Worm (Caenorhabditis elegans) whole organism, mixed stage, embryonic: ENCODE results near the gene C47D12.2.
A peak's percentile ranks its signal among the peaks of the same experiment; 100 is the strongest.

ENCODE experiments used
- M03D4.4 ChIP-seq: sonication (generic microtip); optimal IDR thresholded peaks from 2 replicates; lab custom pipeline; 2017; ENCODE audit warnings: mild to moderate bottlenecking, missing genetic modification characterization, missing compliant biosample characterization
- bed-3 ChIP-seq: fragments of 200-800 bp; sonication (Bioruptor generic); optimal IDR thresholded peaks from 3 replicates; lab custom pipeline; 2018; ENCODE audit warnings: mild to moderate bottlenecking, missing genetic modification characterization, moderate library complexity, missing compliant biosample characterization
- blmp-1 ChIP-seq: fragments of 150-350 bp; optimal IDR thresholded peaks from 2 replicates; lab custom pipeline; 2014; ENCODE audit warnings: missing biosample characterization, missing genetic modification characterization
- ceh-39 ChIP-seq: fragments of 150-350 bp; optimal IDR thresholded peaks from 2 replicates; lab custom pipeline; 2014; ENCODE audit warnings: missing biosample characterization, missing genetic modification characterization
- ceh-43 ChIP-seq: fragments of 200-800 bp; sonication (Bioruptor generic); optimal IDR thresholded peaks from 2 replicates; lab custom pipeline; 2018; ENCODE audit warnings: mild to moderate bottlenecking, missing genetic modification characterization, moderate library complexity, missing compliant biosample characterization
- ceh-83 ChIP-seq: fragments of 200-800 bp; sonication (Bioruptor generic); optimal IDR thresholded peaks from 2 replicates; lab custom pipeline; 2018; ENCODE audit warnings: mild to moderate bottlenecking, missing genetic modification characterization, missing compliant biosample characterization
- ces-1 ChIP-seq: fragments of 150-350 bp; optimal IDR thresholded peaks from 2 replicates; lab custom pipeline; 2014; ENCODE audit warnings: missing biosample characterization, missing genetic modification reagents, missing genetic modification characterization
- cnd-1 ChIP-seq: fragments of 200-800 bp; sonication (Bioruptor generic); optimal IDR thresholded peaks from 2 replicates; lab custom pipeline; 2018; ENCODE audit warnings: mild to moderate bottlenecking, missing genetic modification characterization, missing compliant biosample characterization
- drap-1 ChIP-seq: fragments of 200-800 bp; sonication (Bioruptor generic); optimal IDR thresholded peaks from 3 replicates; lab custom pipeline; 2018; ENCODE audit warnings: mild to moderate bottlenecking, missing genetic modification characterization, missing compliant biosample characterization
- elt-1 ChIP-seq: sonication (generic microtip); optimal IDR thresholded peaks from 2 replicates; lab custom pipeline; 2017; ENCODE audit warnings: missing genetic modification characterization, mild to moderate bottlenecking, missing compliant biosample characterization, antibody characterized with exemption, moderate library complexity, borderline replicate concordance; ENCODE audit not compliant: insufficient read depth
- elt-3 ChIP-seq: fragments of 150-350 bp; optimal IDR thresholded peaks from 2 replicates; lab custom pipeline; 2014; ENCODE audit warnings: missing biosample characterization, missing genetic modification characterization
- flh-1 ChIP-seq: fragments of 200-800 bp; sonication (Bioruptor generic); optimal IDR thresholded peaks from 2 replicates; lab custom pipeline; 2018; ENCODE audit warnings: mild to moderate bottlenecking, missing genetic modification characterization, moderate library complexity, missing compliant biosample characterization
- ham-2 ChIP-seq: fragments of 200-800 bp; sonication (Bioruptor generic); optimal IDR thresholded peaks from 2 replicates; lab custom pipeline; 2018; ENCODE audit warnings: mild to moderate bottlenecking, missing genetic modification characterization, missing compliant biosample characterization
- hlh-1 ChIP-seq: fragments of 150-350 bp; optimal IDR thresholded peaks from 2 replicates; lab custom pipeline; 2014; ENCODE audit warnings: missing biosample characterization, missing genetic modification reagents, missing genetic modification characterization
- lin-13 ChIP-seq: fragments of 150-350 bp; optimal IDR thresholded peaks from 2 replicates; lab custom pipeline; 2014; ENCODE audit warnings: missing biosample characterization, missing genetic modification characterization
- lin-32 ChIP-seq: fragments of 200-800 bp; sonication (Bioruptor generic); optimal IDR thresholded peaks from 2 replicates; lab custom pipeline; 2018; ENCODE audit warnings: mild to moderate bottlenecking, missing genetic modification characterization, missing compliant biosample characterization
- lsy-2 ChIP-seq: fragments of 150-350 bp; optimal IDR thresholded peaks from 2 replicates; lab custom pipeline; 2014; ENCODE audit warnings: missing biosample characterization, missing genetic modification characterization
- mab-5 ChIP-seq: fragments of 150-350 bp; optimal IDR thresholded peaks from 2 replicates; lab custom pipeline; 2014; ENCODE audit warnings: missing biosample characterization, missing genetic modification characterization
- mep-1 ChIP-seq: fragments of 150-350 bp; optimal IDR thresholded peaks from 2 replicates; lab custom pipeline; 2017; ENCODE audit warnings: missing biosample characterization, missing genetic modification reagents, missing genetic modification characterization, inconsistent platforms
- mls-2 ChIP-seq: sonication (generic microtip); optimal IDR thresholded peaks from 2 replicates; lab custom pipeline; 2016; ENCODE audit warnings: mild to moderate bottlenecking, missing genetic modification characterization, moderate library complexity, missing compliant biosample characterization
- nhr-12 ChIP-seq: fragments of 150-350 bp; optimal IDR thresholded peaks from 2 replicates; lab custom pipeline; 2014; ENCODE audit warnings: missing biosample characterization, missing genetic modification characterization
- nhr-2 ChIP-seq: fragments of 150-350 bp; optimal IDR thresholded peaks from 2 replicates; lab custom pipeline; 2014; ENCODE audit warnings: missing biosample characterization, missing genetic modification characterization
- nhr-237 ChIP-seq: fragments of 150-350 bp; optimal IDR thresholded peaks from 2 replicates; lab custom pipeline; 2014; ENCODE audit warnings: missing biosample characterization, missing genetic modification characterization
- nhr-28 ChIP-seq: fragments of 150-350 bp; optimal IDR thresholded peaks from 2 replicates; lab custom pipeline; 2014; ENCODE audit warnings: missing biosample characterization, missing genetic modification characterization
- nhr-76 ChIP-seq: sonication (generic microtip); optimal IDR thresholded peaks from 2 replicates; lab custom pipeline; 2017; ENCODE audit warnings: missing biosample characterization, missing genetic modification characterization
- pha-4 ChIP-seq: fragments of 150-350 bp; optimal IDR thresholded peaks from 2 replicates; lab custom pipeline; 2018; ENCODE audit warnings: missing biosample characterization, missing genetic modification reagents, missing genetic modification characterization
- sem-2 ChIP-seq: fragments of 200-800 bp; sonication (Bioruptor generic); optimal IDR thresholded peaks from 2 replicates; lab custom pipeline; 2018; ENCODE audit warnings: mild to moderate bottlenecking, missing genetic modification characterization, missing compliant biosample characterization
- snpc-4 ChIP-seq: fragments of 150-350 bp; optimal IDR thresholded peaks from 2 replicates; lab custom pipeline; 2014; ENCODE audit warnings: missing biosample characterization, missing genetic modification characterization
- sptf-1 ChIP-seq: sonication (generic microtip); optimal IDR thresholded peaks from 2 replicates; lab custom pipeline; 2017; ENCODE audit warnings: mild to moderate bottlenecking, missing genetic modification characterization, moderate library complexity, missing compliant biosample characterization
- tbx-8 ChIP-seq: fragments of 200-800 bp; sonication (Bioruptor generic); optimal IDR thresholded peaks from 2 replicates; lab custom pipeline; 2018; ENCODE audit warnings: mild to moderate bottlenecking, missing genetic modification characterization, moderate library complexity, missing compliant biosample characterization
- unc-120 ChIP-seq: sonication (generic microtip); optimal IDR thresholded peaks from 2 replicates; lab custom pipeline; 2017; ENCODE audit warnings: missing genetic modification characterization, missing compliant biosample characterization; ENCODE audit not compliant: poor library complexity, severe bottlenecking
- unc-39 ChIP-seq: fragments of 150-350 bp; optimal IDR thresholded peaks from 2 replicates; lab custom pipeline; 2014; ENCODE audit warnings: missing biosample characterization, missing genetic modification characterization
- unc-62 ChIP-seq: fragments of 150-350 bp; optimal IDR thresholded peaks from 2 replicates; lab custom pipeline; 2014; ENCODE audit warnings: missing biosample characterization, missing genetic modification reagents, missing genetic modification characterization
- zip-8 ChIP-seq: fragments of 150-350 bp; optimal IDR thresholded peaks from 2 replicates; lab custom pipeline; 2014; ENCODE audit warnings: missing biosample characterization, missing genetic modification characterization
- ztf-11 ChIP-seq: fragments of 150-350 bp; optimal IDR thresholded peaks from 2 replicates; lab custom pipeline; 2014; ENCODE audit warnings: missing biosample characterization, missing genetic modification characterization

C47D12.2 gene

DNA sequence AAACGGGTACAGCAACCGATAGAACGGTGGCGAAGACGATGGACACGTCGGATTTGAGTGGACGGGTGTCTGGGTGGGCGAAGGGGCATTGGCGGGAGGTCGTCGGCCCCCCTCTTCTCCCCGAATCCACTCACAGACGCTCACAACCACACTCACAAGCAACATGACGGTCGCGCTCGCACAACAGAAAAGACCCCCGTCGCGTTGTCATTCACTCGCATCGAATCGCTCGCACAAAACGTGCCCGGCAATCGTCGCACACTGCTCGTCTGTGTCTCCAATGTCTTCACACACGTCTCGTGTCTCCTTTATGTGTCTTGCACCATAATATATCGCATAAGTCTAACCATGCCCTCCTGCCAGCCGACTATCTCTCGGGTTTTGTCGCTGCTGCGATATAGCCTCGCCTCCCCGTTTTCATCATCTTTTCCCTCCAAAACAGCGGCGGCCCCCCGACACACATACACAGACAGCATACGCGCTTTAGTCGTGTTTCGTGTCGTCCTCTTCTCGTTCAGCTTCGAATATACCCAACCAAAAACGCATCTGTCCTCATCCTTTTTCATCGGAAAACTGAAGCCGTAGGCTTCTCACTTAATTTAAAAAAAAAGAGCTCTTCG lies 41.9 kb upstream of the C47D12.2 start:
- peak; percentile 30 for TF ChIP-seq blmp-1 (tag; lab: Kevin White, UChicago)
- TF ChIP-seq hlh-1 (tag; lab: Kevin White, UChicago): peak; percentile 72
- peak; percentile 2 for TF ChIP-seq zip-8
- no peak for TF ChIP-seq tbx-8 (GFP tag; lab: Kevin White, UChicago)
- TF ChIP-seq M03D4.4: peak; percentile 61
- TF ChIP-seq ceh-83: peak; percentile 31
- peak; percentile 84 for TF ChIP-seq sptf-1 (tag; lab: Kevin White, UChicago)
- peak; percentile 82 for TF ChIP-seq unc-62 (GFP tag; lab: Kevin White, UChicago)
- peak; percentile 82 for TF ChIP-seq drap-1 (GFP tag; lab: Kevin White, UChicago)
- peak; percentile 89 for TF ChIP-seq pha-4 (tag; lab: Kevin White, UChicago)
- TF ChIP-seq nhr-76 (tag; lab: Kevin White, UChicago): no peak
- peak; percentile 41 for TF ChIP-seq cnd-1
- no peak for TF ChIP-seq sem-2 (GFP tag; lab: Kevin White, UChicago)
- TF ChIP-seq ztf-11 (tag; lab: Kevin White, UChicago): peak; percentile 86
- TF ChIP-seq nhr-2 (tag; lab: Kevin White, UChicago): peak; percentile 16
- peak; percentile 97 for TF ChIP-seq unc-120 (tag; lab: Kevin White, UChicago)
- peak; percentile 71 for TF ChIP-seq lin-13 (tag; lab: Kevin White, UChicago)
- TF ChIP-seq nhr-237 (tag; lab: Kevin White, UChicago): peak; percentile 34
- peak; percentile 99 for TF ChIP-seq ham-2 (GFP tag; lab: Kevin White, UChicago)
- TF ChIP-seq ces-1 (GFP tag; lab: Kevin White, UChicago): peak; percentile 43
- peak; percentile 48 for TF ChIP-seq lsy-2 (tag; lab: Kevin White, UChicago)
- peak; percentile 18 for TF ChIP-seq ceh-39 (tag; lab: Kevin White, UChicago)
- peak; percentile 49 for TF ChIP-seq ceh-43 (GFP tag; lab: Kevin White, UChicago)
- no peak for TF ChIP-seq lin-32 (GFP tag; lab: Kevin White, UChicago)
- TF ChIP-seq mls-2 (tag; lab: Kevin White, UChicago): peak; percentile 90
- peak; percentile 52 for TF ChIP-seq mep-1 (tag; lab: Kevin White, UChicago)
- TF ChIP-seq elt-3: peak; percentile 33
- TF ChIP-seq flh-1 (GFP tag; lab: Kevin White, UChicago): no peak
- no peak for TF ChIP-seq bed-3 (GFP tag; lab: Kevin White, UChicago)

DNA sequence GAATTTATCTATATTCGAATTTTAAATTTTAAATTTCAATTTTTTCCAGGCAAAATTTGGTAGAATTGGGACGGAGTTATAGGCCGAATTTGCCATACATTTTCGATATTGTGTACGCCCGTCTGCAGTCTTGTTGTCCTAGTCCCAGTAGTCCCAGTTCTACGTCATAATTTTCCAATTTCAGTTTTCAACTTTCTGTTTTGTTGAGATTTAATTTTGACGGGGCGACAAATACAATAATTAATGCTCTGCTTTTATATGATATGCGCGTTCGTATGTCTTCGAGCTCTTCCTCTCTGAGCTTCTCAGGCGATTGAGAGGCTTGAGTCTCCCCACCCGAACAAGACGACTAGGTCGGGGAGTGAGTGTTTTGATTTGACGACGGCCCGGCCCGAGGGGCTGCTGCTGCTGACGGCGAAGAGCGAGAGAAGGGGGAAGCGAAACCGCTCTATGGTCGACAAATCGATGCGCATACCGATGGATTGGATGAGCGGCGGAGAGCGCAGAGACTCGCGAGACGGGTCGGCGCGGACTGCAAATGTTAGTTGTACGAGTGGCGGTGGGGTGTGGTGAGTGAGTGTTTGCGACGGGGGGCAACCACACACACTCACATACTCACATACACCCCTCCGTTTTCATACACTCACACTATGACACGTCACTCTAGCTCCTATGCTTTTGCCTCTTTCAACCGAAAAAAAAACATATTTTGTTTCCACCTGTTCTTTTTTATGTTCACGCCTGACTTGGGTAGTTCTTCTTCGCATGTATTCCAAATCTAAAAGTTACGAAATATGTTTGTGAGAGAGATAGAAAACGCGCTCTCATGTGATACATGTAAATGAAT lies 41.2 kb upstream of the C47D12.2 start:
- TF ChIP-seq bed-3 (GFP tag; lab: Kevin White, UChicago) (no peak), unc-120 (tag; lab: Kevin White, UChicago) (peak; percentile 73), nhr-2 (tag; lab: Kevin White, UChicago) (no peak), sptf-1 (tag; lab: Kevin White, UChicago) (peak; percentile 83), elt-1 (tag; lab: Kevin White, UChicago) (peak; percentile 8), nhr-237 (tag; lab: Kevin White, UChicago) (peak; percentile 54), nhr-76 (tag; lab: Kevin White, UChicago) (peak; percentile 11), ztf-11 (tag; lab: Kevin White, UChicago) (peak; percentile 56), hlh-1 (tag; lab: Kevin White, UChicago) (peak; percentile 49), lsy-2 (tag; lab: Kevin White, UChicago) (peak; percentile 59), cnd-1 (peak; percentile 76), unc-39 (no peak), elt-3 (peak; percentile 3), zip-8 (no peak), pha-4 (tag; lab: Kevin White, UChicago) (peak; percentile 91), sem-2 (GFP tag; lab: Kevin White, UChicago) (peak; percentile 34), ceh-83 (no peak), nhr-28 (tag; lab: Kevin White, UChicago) (no peak), lin-13 (tag; lab: Kevin White, UChicago) (peak; percentile 41), unc-62 (GFP tag; lab: Kevin White, UChicago) (peak; percentile 81), flh-1 (GFP tag; lab: Kevin White, UChicago) (no peak), M03D4.4 (peak; percentile 63), drap-1 (GFP tag; lab: Kevin White, UChicago) (peak; percentile 81), ham-2 (GFP tag; lab: Kevin White, UChicago) (peak; percentile 94), ces-1 (GFP tag; lab: Kevin White, UChicago) (peak; percentile 35), snpc-4 (tag; lab: Kevin White, UChicago) (no peak), tbx-8 (GFP tag; lab: Kevin White, UChicago) (no peak), ceh-39 (tag; lab: Kevin White, UChicago) (no peak), nhr-12 (tag; lab: Kevin White, UChicago) (no peak), blmp-1 (tag; lab: Kevin White, UChicago) (no peak), lin-32 (GFP tag; lab: Kevin White, UChicago) (peak; percentile 17), mls-2 (tag; lab: Kevin White, UChicago) (peak; percentile 89), mab-5 (tag; lab: Kevin White, UChicago) (no peak), ceh-43 (GFP tag; lab: Kevin White, UChicago) (no peak)
